Fruit fly (Drosophila melanogaster) whole organism, embryonic: Measurements from ENCODE around the gene Paics.

Source experiments
- Atf3 ChIP-seq: fragments of 200-800 bp; sonication (Bioruptor generic); optimal IDR thresholded peaks from 3 replicates; lab custom pipeline; 2016; ENCODE audit warnings: missing biosample characterization, missing genetic modification characterization
- Bgb ChIP-seq: fragments of 200-800 bp; sonication (Bioruptor generic); IDR thresholded peaks from 2 replicates; pipeline ENCODE4 v1.3.6; 2022; ENCODE audit warnings: missing biosample characterization, missing genetic modification characterization; ENCODE audit not compliant: partially characterized antibody
- BtbVII ChIP-seq: fragments of 200-800 bp; sonication (Bioruptor generic); optimal IDR thresholded peaks from 3 replicates; lab custom pipeline; 2017; ENCODE audit warnings: missing biosample characterization, mild to moderate bottlenecking, missing genetic modification characterization
- CG10267 ChIP-seq: fragments of 200-800 bp; sonication (Bioruptor generic); optimal IDR thresholded peaks from 2 replicates; lab custom pipeline; 2018; ENCODE audit warnings: missing biosample characterization, mild to moderate bottlenecking, missing genetic modification characterization, moderate library complexity
- CG11695 ChIP-seq: fragments of 200-800 bp; sonication (Bioruptor generic); IDR thresholded peaks from 3 replicates; pipeline ENCODE4 v1.3.6; 2022; ENCODE audit warnings: missing biosample characterization, missing genetic modification characterization
- CG12219 ChIP-seq: fragments of 200-800 bp; sonication (Bioruptor generic); optimal IDR thresholded peaks from 3 replicates; lab custom pipeline; 2018; ENCODE audit warnings: missing biosample characterization, mild to moderate bottlenecking, missing genetic modification characterization
- CG1233 ChIP-seq: fragments of 200-800 bp; sonication (Bioruptor generic); optimal IDR thresholded peaks from 4 replicates; lab custom pipeline; 2018; ENCODE audit warnings: missing biosample characterization, mild to moderate bottlenecking, missing genetic modification characterization
- CG14050 ChIP-seq: fragments of 200-800 bp; sonication (Bioruptor generic); IDR thresholded peaks from 3 replicates; pipeline ENCODE4 v1.3.6; 2022; ENCODE audit warnings: missing biosample characterization, missing genetic modification characterization
- CG18599 ChIP-seq: fragments of 200-800 bp; sonication (Bioruptor generic); optimal IDR thresholded peaks from 3 replicates; lab custom pipeline; 2017; ENCODE audit warnings: missing biosample characterization, missing genetic modification characterization, mild to moderate bottlenecking, moderate library complexity, missing genetic modification reagents
- CG3726 ChIP-seq: fragments of 200-800 bp; sonication (Bioruptor generic); IDR thresholded peaks from 3 replicates; pipeline ENCODE4, ENCODE4 v1.3.6; 2022; ENCODE audit warnings: missing biosample characterization, missing genetic modification characterization
- CG6791 ChIP-seq: fragments of 200-800 bp; sonication (Bioruptor generic); IDR thresholded peaks from 3 replicates; pipeline ENCODE4 v1.3.6; 2022; ENCODE audit warnings: missing biosample characterization, missing genetic modification characterization; ENCODE audit not compliant: partially characterized antibody
- CG7357 ChIP-seq: fragments of 200-800 bp; sonication (Bioruptor generic); IDR thresholded peaks from 3 replicates; pipeline ENCODE4 v1.3.6; 2022; ENCODE audit warnings: missing biosample characterization, missing genetic modification characterization
- CG9437 ChIP-seq: fragments of 200-800 bp; sonication (Bioruptor generic); optimal IDR thresholded peaks from 2 replicates; lab custom pipeline; 2018; ENCODE audit warnings: missing biosample characterization, mild to moderate bottlenecking, missing genetic modification characterization
- CG9817 ChIP-seq: fragments of 200-800 bp; sonication (Bioruptor generic); optimal IDR thresholded peaks from 2 replicates; lab custom pipeline; 2018; ENCODE audit warnings: missing biosample characterization, mild to moderate bottlenecking, missing genetic modification characterization, moderate library complexity
- CG9932 ChIP-seq: fragments of 200-800 bp; sonication (Bioruptor generic); IDR thresholded peaks from 2 replicates; pipeline ENCODE4 v1.3.6; 2022; ENCODE audit warnings: missing biosample characterization, missing genetic modification characterization
- Deaf1 ChIP-seq: fragments of 200-800 bp; optimal IDR thresholded peaks from 3 replicates; lab custom pipeline; 2019; ENCODE audit warnings: missing biosample characterization, mild to moderate bottlenecking, missing genetic modification characterization, moderate library complexity
- Ets97D ChIP-seq: fragments of 200-800 bp; sonication (Bioruptor generic); optimal IDR thresholded peaks from 3 replicates; lab custom pipeline; 2016; ENCODE audit warnings: missing biosample characterization, missing genetic modification characterization
- H15 ChIP-seq: fragments of 200-800 bp; sonication (Bioruptor generic); IDR thresholded peaks from 3 replicates; pipeline ENCODE4 v1.3.6; 2022; ENCODE audit warnings: missing biosample characterization, missing genetic modification characterization
- HLH3B ChIP-seq: fragments of 200-800 bp; sonication (Bioruptor generic); IDR thresholded peaks from 2 replicates; pipeline ENCODE4 v1.3.6; 2022; ENCODE audit warnings: missing biosample characterization, missing genetic modification characterization
- Hand ChIP-seq: fragments of 200-800 bp; sonication (Bioruptor generic); optimal IDR thresholded peaks from 2 replicates; lab custom pipeline; 2017; ENCODE audit warnings: mild to moderate bottlenecking, missing biosample characterization, missing genetic modification reagents, missing genetic modification characterization
- Poxn ChIP-seq: fragments of 200-800 bp; sonication (Bioruptor generic); IDR thresholded peaks from 2 replicates; pipeline ENCODE4 v1.3.6; 2022; ENCODE audit warnings: missing biosample characterization, missing genetic modification characterization
- Sry-β ChIP-seq: fragments of 200-800 bp; sonication (Bioruptor generic); optimal IDR thresholded peaks from 2 replicates; lab custom pipeline; 2018; ENCODE audit warnings: missing biosample characterization, mild to moderate bottlenecking, missing genetic modification characterization, moderate library complexity
- Sry-δ ChIP-seq: fragments of 200-800 bp; sonication (Bioruptor generic); optimal IDR thresholded peaks from 2 replicates; lab custom pipeline; 2016; ENCODE audit warnings: missing biosample characterization, missing genetic modification characterization
- Tbp ChIP-seq: fragments of >200 bp; optimal IDR thresholded peaks from 2 replicates; lab custom pipeline; 2018; ENCODE audit warnings: missing biosample characterization, missing genetic modification characterization
- ab ChIP-seq: fragments of 200-800 bp; sonication (Bioruptor generic); optimal IDR thresholded peaks from 2 replicates; lab custom pipeline; 2016; ENCODE audit warnings: missing biosample characterization, missing genetic modification characterization
- az2 ChIP-seq: fragments of 200-800 bp; sonication (Bioruptor generic); optimal IDR thresholded peaks from 3 replicates; lab custom pipeline; 2016; ENCODE audit warnings: missing biosample characterization, missing genetic modification characterization
- bigmax ChIP-seq: fragments of 200-800 bp; sonication (Bioruptor generic); optimal IDR thresholded peaks from 2 replicates; lab custom pipeline; 2018; ENCODE audit warnings: missing biosample characterization, mild to moderate bottlenecking, missing genetic modification characterization
- bsh ChIP-seq, 2 experiments: fragments of 200-800 bp; sonication (Bioruptor generic); optimal IDR thresholded peaks; 2 replicates each; lab custom pipeline; 2017 to 2018; ENCODE audit warnings: mild to moderate bottlenecking in 2 of 2, missing biosample characterization in 2 of 2, missing genetic modification characterization in 2 of 2, moderate library complexity in 1 of 2
- btn ChIP-seq: fragments of 200-800 bp; sonication (Bioruptor generic); optimal IDR thresholded peaks from 2 replicates; lab custom pipeline; 2016; ENCODE audit warnings: missing biosample characterization, missing genetic modification characterization
- ci ChIP-seq: fragments of 200-800 bp; sonication (Bioruptor generic); IDR thresholded peaks from 3 replicates; pipeline ENCODE4 v1.3.6; 2022; ENCODE audit warnings: missing biosample characterization, missing genetic modification characterization
- dimm ChIP-seq: fragments of 200-800 bp; sonication (Bioruptor generic); IDR thresholded peaks from 2 replicates; pipeline ENCODE4 v1.3.6; 2022; ENCODE audit warnings: missing biosample characterization, missing genetic modification characterization
- dysf ChIP-seq: fragments of 200-800 bp; sonication (Bioruptor generic); IDR thresholded peaks from 3 replicates; pipeline ENCODE4 v1.3.6; 2022; ENCODE audit warnings: missing biosample characterization, missing genetic modification characterization
- en ChIP-seq: fragments of 200-800 bp; sonication (Bioruptor generic); optimal IDR thresholded peaks from 2 replicates; lab custom pipeline; 2016; ENCODE audit warnings: missing biosample characterization, missing genetic modification characterization
- fd3F ChIP-seq: fragments of 200-800 bp; sonication (Bioruptor generic); optimal IDR thresholded peaks from 2 replicates; lab custom pipeline; 2018; ENCODE audit warnings: missing biosample characterization, mild to moderate bottlenecking, missing genetic modification characterization, moderate library complexity
- gce ChIP-seq: fragments of 200-800 bp; sonication (Bioruptor generic); IDR thresholded peaks from 3 replicates; pipeline ENCODE4 v1.3.6; 2022; ENCODE audit warnings: missing biosample characterization, missing genetic modification characterization
- hbn ChIP-seq: fragments of 200-800 bp; sonication (Bioruptor generic); IDR thresholded peaks from 2 replicates; pipeline ENCODE4 v1.3.6; 2022; ENCODE audit warnings: missing biosample characterization, missing genetic modification characterization; ENCODE audit not compliant: partially characterized antibody
- insv ChIP-seq, 2 experiments: fragments of 200-800 bp; sonication (Bioruptor generic); optimal IDR thresholded peaks; 3 replicates each; lab custom pipeline; 2016 to 2018; ENCODE audit warnings: missing biosample characterization in 2 of 2, missing genetic modification characterization in 2 of 2
- klu ChIP-seq: fragments of 200-800 bp; sonication (Bioruptor generic); IDR thresholded peaks from 2 replicates; pipeline ENCODE4 v1.3.6; 2022; ENCODE audit warnings: missing biosample characterization, missing genetic modification characterization
- odd ChIP-seq: fragments of 200-800 bp; sonication (Bioruptor generic); optimal IDR thresholded peaks from 2 replicates; lab custom pipeline; 2017; ENCODE audit warnings: missing biosample characterization, mild to moderate bottlenecking, missing genetic modification characterization
- org-1 ChIP-seq: fragments of 200-800 bp; sonication (Bioruptor generic); optimal IDR thresholded peaks from 2 replicates; lab custom pipeline; 2017; ENCODE audit warnings: missing biosample characterization, missing genetic modification characterization
- peb ChIP-seq: fragments of 200-800 bp; sonication (Bioruptor generic); IDR thresholded peaks from 2 replicates; pipeline ENCODE4 v1.3.6; 2022; ENCODE audit warnings: missing biosample characterization, missing genetic modification characterization
- pho ChIP-seq: fragments of 200-800 bp; sonication (Bioruptor generic); optimal IDR thresholded peaks from 2 replicates; lab custom pipeline; 2016; ENCODE audit warnings: missing biosample characterization, missing genetic modification characterization
- psq ChIP-seq: fragments of 200-800 bp; sonication (Bioruptor generic); optimal IDR thresholded peaks from 2 replicates; lab custom pipeline; 2017; ENCODE audit warnings: missing biosample characterization, missing genetic modification characterization
- ranshi ChIP-seq: fragments of 200-800 bp; sonication (Bioruptor generic); IDR thresholded peaks from 2 replicates; pipeline ENCODE4 v1.3.6; 2022; ENCODE audit warnings: missing biosample characterization, missing genetic modification characterization
- slbo ChIP-seq: fragments of 200-800 bp; sonication (Bioruptor generic); IDR thresholded peaks from 2 replicates; pipeline ENCODE4 v1.3.6; 2022; ENCODE audit warnings: missing biosample characterization, missing genetic modification characterization
- so ChIP-seq: fragments of 200-800 bp; sonication (Bioruptor generic); IDR thresholded peaks from 3 replicates; pipeline ENCODE4 v1.3.6; 2022; ENCODE audit warnings: missing biosample characterization, missing genetic modification characterization
- stc ChIP-seq: fragments of 200-800 bp; sonication (Bioruptor generic); IDR thresholded peaks from 2 replicates; pipeline ENCODE4 v1.3.6; 2022; ENCODE audit warnings: missing biosample characterization, missing genetic modification characterization
- toy ChIP-seq: fragments of 200-800 bp; sonication (Bioruptor generic); IDR thresholded peaks from 2 replicates; pipeline ENCODE4 v1.3.6; 2022; ENCODE audit warnings: missing biosample characterization, missing genetic modification characterization
- tx ChIP-seq: fragments of 200-800 bp; sonication (Bioruptor generic); optimal IDR thresholded peaks from 2 replicates; lab custom pipeline; 2016; ENCODE audit warnings: missing biosample characterization, missing genetic modification characterization
- unc-4 ChIP-seq: fragments of 200-800 bp; sonication (Bioruptor generic); IDR thresholded peaks from 2 replicates; pipeline ENCODE4 v1.3.6; 2022; ENCODE audit warnings: missing biosample characterization, missing genetic modification characterization; ENCODE audit not compliant: partially characterized antibody
- zen ChIP-seq: fragments of 200-800 bp; sonication (Bioruptor generic); optimal IDR thresholded peaks from 3 replicates; lab custom pipeline; 2018; ENCODE audit warnings: missing biosample characterization, mild to moderate bottlenecking, missing genetic modification characterization, moderate library complexity
- zfh2 ChIP-seq: fragments of 200-800 bp; sonication (Bioruptor generic); optimal IDR thresholded peaks from 2 replicates; lab custom pipeline; 2016; ENCODE audit warnings: missing biosample characterization, missing genetic modification characterization

Gene Paics

dm6 chrX:12752196-12752595 lies 8.2 kb downstream of the Paics start (continued):
- TF ChIP-seq H15 = peak; percentile 99
- TF ChIP-seq HLH3B (GFP tag; lab: Robert Waterston, UW) = peak; percentile 99
- TF ChIP-seq org-1 (GFP tag; lab: Kevin White, UChicago) = peak; percentile 98
- TF ChIP-seq psq (GFP tag; lab: Kevin White, UChicago) = peak; percentile 99
- peak; percentile 99 for TF ChIP-seq az2 (GFP tag; lab: Kevin White, UChicago)
- TF ChIP-seq CG9817 (tag; lab: Kevin White, UChicago) = peak; percentile 99
- TF ChIP-seq Deaf1 (tag; lab: Kevin White, UChicago) = peak; percentile 88
- peak; percentile 96 for TF ChIP-seq CG7357 (GFP tag; lab: Robert Waterston, UW)
- peak; percentile 99 for TF ChIP-seq BtbVII (GFP tag; lab: Kevin White, UChicago)
- TF ChIP-seq dysf (GFP tag; lab: Robert Waterston, UW) = peak; percentile 99
- peak; percentile 98 for TF ChIP-seq peb (GFP tag; lab: Robert Waterston, UW)
- TF ChIP-seq gce (GFP tag; lab: Robert Waterston, UW) = peak; percentile 98
- TF ChIP-seq zen (tag; lab: Kevin White, UChicago) = peak; percentile 99
- TF ChIP-seq fd3F (GFP tag; lab: Kevin White, UChicago) = peak; percentile 98
- peak; percentile 99 for TF ChIP-seq so (GFP tag; lab: Robert Waterston, UW)
- no peak for TF ChIP-seq Tbp (GFP tag; lab: Kevin White, UChicago)
- TF ChIP-seq btn = peak; percentile 98
- peak; percentile 98 for TF ChIP-seq Hand (GFP tag; lab: Kevin White, UChicago)
- peak; percentile 69 to 73 for TF ChIP-seq insv (GFP tag; optimal IDR thresholded peaks at IDR 0.05; lab: Kevin White, UChicago)
- peak; percentile 95 for TF ChIP-seq Ets97D (GFP tag; lab: Kevin White, UChicago)
- peak; percentile 84 for TF ChIP-seq Sry-δ (GFP tag; lab: Kevin White, UChicago)
- 0 out of 2 replicates have a peak, but pooled peaks have one; percentile 6 for TF ChIP-seq Bgb
- TF ChIP-seq hbn = no peak
- peak; percentile 99 for TF ChIP-seq ab (GFP tag; lab: Kevin White, UChicago)
- TF ChIP-seq ranshi (GFP tag; lab: Robert Waterston, UW) = peak; percentile 99
- TF ChIP-seq unc-4 (GFP tag; lab: Robert Waterston, UW) = no peak
- TF ChIP-seq tx = peak; percentile 99
- peak; percentile 100 for TF ChIP-seq slbo (GFP tag; lab: Robert Waterston, UW)
- peak; percentile 98 for TF ChIP-seq CG3726 (GFP tag; lab: Robert Waterston, UW)
- peak; percentile 99 for TF ChIP-seq CG12219
- TF ChIP-seq klu (GFP tag; lab: Robert Waterston, UW) = peak; percentile 99
- TF ChIP-seq stc = peak; percentile 98
- peak; percentile 75 for TF ChIP-seq Sry-β
- TF ChIP-seq Poxn = peak; percentile 90
- peak; percentile 99 for TF ChIP-seq zfh2 (GFP tag; lab: Kevin White, UChicago)
- peak; percentile 91 for TF ChIP-seq en (GFP tag; lab: Kevin White, UChicago)
- peak; percentile 99 for TF ChIP-seq pho (GFP tag; lab: Kevin White, UChicago)
- peak; percentile 94 for TF ChIP-seq CG9437
- TF ChIP-seq CG14050 = peak; percentile 98
- TF ChIP-seq CG11695 (GFP tag; lab: Robert Waterston, UW) = peak; percentile 99
- TF ChIP-seq bsh (GFP tag; optimal IDR thresholded peaks at IDR 0.05; lab: Kevin White, UChicago) = peak; percentile 99 to 100
- no peak for TF ChIP-seq CG6791 (GFP tag; lab: Robert Waterston, UW)
- TF ChIP-seq ci = peak; percentile 98
- peak; percentile 96 for TF ChIP-seq odd
- peak; percentile 100 for TF ChIP-seq CG18599 (GFP tag; lab: Kevin White, UChicago)
- TF ChIP-seq bigmax (GFP tag; lab: Kevin White, UChicago) = peak; percentile 81
- TF ChIP-seq Atf3 (GFP tag; lab: Kevin White, UChicago) = peak; percentile 99
- TF ChIP-seq toy (GFP tag; lab: Robert Waterston, UW) = peak; percentile 98
- TF ChIP-seq CG1233 (GFP tag; lab: Kevin White, UChicago) = peak; percentile 88
- TF ChIP-seq CG10267 = peak; percentile 97
- peak; percentile 97 for TF ChIP-seq dimm
- peak; percentile 100 for TF ChIP-seq CG9932 (GFP tag; lab: Robert Waterston, UW)
